Worm (Caenorhabditis elegans): ENCODE data around the gene msp-19.
"Not testable (repeated sequence)": the region's sequence is repeated elsewhere in the genome, so short reads cannot be mapped to it uniquely, and the experiment has no call there.

msp-19 gene

DNA sequence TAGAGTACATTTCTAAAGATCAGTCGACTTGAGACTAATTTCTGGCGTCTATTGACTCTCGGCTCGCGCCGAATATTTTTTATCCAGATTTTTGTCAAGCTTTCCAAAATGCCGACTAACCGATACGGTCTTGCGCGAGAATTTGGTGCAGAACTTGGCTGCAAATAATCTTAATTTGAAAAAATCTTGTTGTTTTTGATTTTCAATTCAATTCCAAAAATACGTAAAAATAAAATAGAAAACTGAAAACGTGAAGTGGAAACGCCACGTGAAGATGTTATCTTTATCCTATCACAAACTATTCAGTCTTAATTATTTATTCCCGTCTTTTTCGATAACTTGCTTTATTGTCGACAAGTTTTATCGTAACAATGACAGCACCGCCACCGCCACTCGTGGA, 2.0 kb upstream of the msp-19 start, which contains the start of gene ttbk-2.1:
Gene ttbk-2.1, plus strand, starts transcription at position 301 of the 400 bp plus-strand sequence.
- not testable (repeated sequence) for TF ChIP-seq rnt-1, Y22D7AL.16, lim-6 (tag; optimal IDR thresholded peaks at IDR 0.05)

DNA sequence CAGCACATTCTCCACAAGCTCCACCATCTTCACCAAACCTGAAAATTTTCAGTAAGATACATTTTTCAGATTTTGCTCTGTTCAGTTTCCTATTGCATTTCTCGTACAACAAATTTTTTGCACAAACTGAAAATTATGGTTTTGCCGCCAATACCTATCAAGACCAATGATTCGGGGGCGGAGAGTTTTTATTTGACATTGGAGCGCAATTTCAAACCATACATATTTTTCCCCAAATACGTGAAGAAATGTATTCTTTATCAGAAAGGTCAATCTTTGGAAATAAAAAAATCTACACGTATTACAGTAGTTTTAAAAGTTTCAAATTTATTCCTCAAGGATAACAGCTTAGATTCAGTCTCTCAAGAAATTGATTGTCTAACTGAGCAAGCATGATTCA, 6.1 kb downstream of the msp-19 start, which contains the start of gene F36H12.5:
Gene F36H12.5, plus strand, starts transcription at position 301 of the 400 bp plus-strand sequence.
- TF ChIP-seq ttx-3 (tag; optimal IDR thresholded peaks at IDR 0.05) (no peak), nhr-11 (tag; optimal IDR thresholded peaks at IDR 0.05) (no peak), ceh-45 (GFP tag; IDR thresholded peaks at IDR 0.05) (no peak), sox-4 (tag; optimal IDR thresholded peaks at IDR 0.05) (no peak), dmd-4 (tag; optimal IDR thresholded peaks at IDR 0.05; ENCODE audit: borderline replicate concordance) (no peak), pros-1 (tag; optimal IDR thresholded peaks at IDR 0.05) (no peak), F13H6.1 (tag; optimal IDR thresholded peaks at IDR 0.05) (no peak), zip-5 (tag; optimal IDR thresholded peaks at IDR 0.05) (no peak)

ce11 chrIV:5268803-5269202, 8.4 kb downstream of the msp-19 start, which contains the start of gene F36H12.4:
TSS of gene F36H12.4 (plus strand) at chrIV:5269103.
- no peak for TF ChIP-seq unc-3 (GFP tag; conservative IDR thresholded peaks at IDR 0.05)
- no peak for TF ChIP-seq unc-3 (tag; optimal IDR thresholded peaks at IDR 0.05)
- TF ChIP-seq nfya-1 (tag; optimal IDR thresholded peaks at IDR 0.05) = no peak
- TF ChIP-seq syd-9 (tag; optimal IDR thresholded peaks at IDR 0.05) = no peak
- no peak for TF ChIP-seq C08G9.2 (tag; optimal IDR thresholded peaks at IDR 0.05)
- no peak for TF ChIP-seq dve-1 (tag; optimal IDR thresholded peaks at IDR 0.05)
- no peak for TF ChIP-seq pax-1 (tag; optimal IDR thresholded peaks at IDR 0.05)
- no peak for TF ChIP-seq F13H6.1 (tag; optimal IDR thresholded peaks at IDR 0.05)
- TF ChIP-seq sdc-2 (tag; optimal IDR thresholded peaks at IDR 0.05) = no peak
- TF ChIP-seq npax-4 (tag; optimal IDR thresholded peaks at IDR 0.05) = no peak
- no peak for TF ChIP-seq pag-3 (tag; optimal IDR thresholded peaks at IDR 0.05; ENCODE audit: borderline replicate concordance)

- TF ChIP-seq ceh-14 (tag; optimal IDR thresholded peaks at IDR 0.05) (no peak), dmd-4 (tag; optimal IDR thresholded peaks at IDR 0.05; ENCODE audit: borderline replicate concordance) (no peak), K09A11.1 (tag; optimal IDR thresholded peaks at IDR 0.05; ENCODE audit: insufficient read depth) (no peak), fax-1 (tag; optimal IDR thresholded peaks at IDR 0.05) (no peak), ceh-34 (tag; optimal IDR thresholded peaks at IDR 0.05) (no peak), T23F11.4 (GFP tag; optimal IDR thresholded peaks at IDR 0.05) (no peak), nhr-232 (tag; optimal IDR thresholded peaks at IDR 0.05) (no peak), pax-1 (tag; optimal IDR thresholded peaks at IDR 0.05) (no peak), pqm-1 (tag; optimal IDR thresholded peaks at IDR 0.05) (no peak), C38D4.7 (GFP tag; optimal IDR thresholded peaks at IDR 0.05) (no peak), ceh-19 (GFP tag; optimal IDR thresholded peaks at IDR 0.05) (no peak), syd-9 (tag; optimal IDR thresholded peaks at IDR 0.05) (no peak), fkh-6 (tag; optimal IDR thresholded peaks at IDR 0.05) (no peak), K02D7.2 (tag; optimal IDR thresholded peaks at IDR 0.05) (no peak)
Observed at ce11 chrIV:5272518-5272917, 12.1 kb downstream of the msp-19 start, which contains the start of gene F36H12.3. TSS of gene F36H12.3 (plus strand) at chrIV:5272818.

DNA sequence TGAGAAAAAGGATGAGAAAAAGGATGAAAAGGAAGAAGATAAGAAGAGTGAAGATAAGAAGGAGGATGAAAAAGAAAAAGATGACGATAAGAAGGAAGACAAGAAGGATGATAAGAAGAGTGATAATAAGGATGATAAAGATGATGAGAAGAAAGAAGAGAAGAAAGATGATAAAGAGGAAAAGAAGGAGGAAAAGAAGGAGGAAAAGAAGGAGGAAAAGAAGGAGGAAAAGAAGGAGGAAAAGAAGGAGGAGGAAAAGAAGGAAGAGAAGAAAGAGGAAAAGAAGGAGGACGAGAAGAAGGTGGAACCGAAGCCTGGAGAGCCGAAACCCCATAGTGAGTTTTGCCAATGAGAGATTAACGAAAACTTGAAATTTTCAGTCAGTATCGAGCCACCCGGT, 13.0 kb downstream of the msp-19 start:
- TF ChIP-seq eyg-1 (tag; optimal IDR thresholded peaks at IDR 0.05) (no peak), elt-2 (tag; optimal IDR thresholded peaks at IDR 0.05) (peak; percentile 70)
